Fruit fly (Drosophila melanogaster) whole organism, embryonic: ENCODE results near the gene IscU.
A peak's percentile ranks its signal among the peaks of the same experiment; 100 is the strongest.

Experiments used
- ATbp ChIP-seq: fragments of 200-800 bp; sonication (Bioruptor generic); optimal IDR thresholded peaks from 2 replicates; lab custom pipeline; 2017; ENCODE audit warnings: missing biosample characterization, mild to moderate bottlenecking, missing genetic modification characterization, missing genetic modification reagents
- Aef1 ChIP-seq: fragments of 200-800 bp; sonication (Bioruptor generic); IDR thresholded peaks from 3 replicates; pipeline ENCODE4 v1.3.6; 2022; ENCODE audit warnings: missing biosample characterization, missing genetic modification characterization
- BtbVII ChIP-seq: fragments of 200-800 bp; sonication (Bioruptor generic); optimal IDR thresholded peaks from 3 replicates; lab custom pipeline; 2017; ENCODE audit warnings: missing biosample characterization, mild to moderate bottlenecking, missing genetic modification characterization
- CG10366 ChIP-seq: fragments of 200-800 bp; sonication (Bioruptor generic); IDR thresholded peaks from 2 replicates; pipeline ENCODE4 v1.3.6; 2022; ENCODE audit warnings: missing biosample characterization, missing genetic modification characterization
- CG13296 ChIP-seq: fragments of 200-800 bp; sonication (Bioruptor generic); optimal IDR thresholded peaks from 3 replicates; lab custom pipeline; 2018; ENCODE audit warnings: missing biosample characterization, mild to moderate bottlenecking, missing genetic modification characterization
- CG13624 ChIP-seq: fragments of 200-800 bp; sonication (Bioruptor generic); optimal IDR thresholded peaks from 2 replicates; lab custom pipeline; 2016; ENCODE audit warnings: missing biosample characterization, missing genetic modification characterization
- CG13775 ChIP-seq: fragments of 200-800 bp; sonication (Bioruptor generic); optimal IDR thresholded peaks from 3 replicates; lab custom pipeline; 2017; ENCODE audit warnings: missing biosample characterization, mild to moderate bottlenecking, missing genetic modification characterization
- CG15479 ChIP-seq: fragments of 200-800 bp; sonication (Bioruptor generic); optimal IDR thresholded peaks from 3 replicates; lab custom pipeline; 2019; ENCODE audit warnings: missing biosample characterization, mild to moderate bottlenecking, missing genetic modification characterization, moderate library complexity
- CG17385 ChIP-seq: fragments of 200-800 bp; sonication (Bioruptor generic); optimal IDR thresholded peaks from 3 replicates; lab custom pipeline; 2018; ENCODE audit warnings: missing biosample characterization, mild to moderate bottlenecking, missing genetic modification characterization
- CG17802 ChIP-seq: fragments of 200-800 bp; sonication (Bioruptor generic); optimal IDR thresholded peaks from 2 replicates; lab custom pipeline; 2018; ENCODE audit warnings: missing biosample characterization, mild to moderate bottlenecking, missing genetic modification characterization, moderate library complexity
- CG18011 ChIP-seq: fragments of 200-800 bp; sonication (Bioruptor generic); optimal IDR thresholded peaks from 2 replicates; lab custom pipeline; 2017; ENCODE audit warnings: missing biosample characterization, missing genetic modification characterization, mild to moderate bottlenecking, moderate library complexity, missing genotype
- CG18262 ChIP-seq: fragments of 200-800 bp; optimal IDR thresholded peaks from 3 replicates; lab custom pipeline; 2019; ENCODE audit warnings: missing biosample characterization, mild to moderate bottlenecking, missing genetic modification characterization, moderate library complexity
- CG18764 ChIP-seq: fragments of 200-800 bp; sonication (Bioruptor generic); optimal IDR thresholded peaks from 3 replicates; lab custom pipeline; 2016; ENCODE audit warnings: missing biosample characterization, missing genetic modification characterization
- CG30020 ChIP-seq: fragments of 200-800 bp; optimal IDR thresholded peaks from 2 replicates; lab custom pipeline; 2019; ENCODE audit warnings: missing biosample characterization, mild to moderate bottlenecking, missing genetic modification characterization, moderate library complexity
- CG3407 ChIP-seq: fragments of 200-800 bp; sonication (Bioruptor generic); optimal IDR thresholded peaks from 2 replicates; lab custom pipeline; 2018; ENCODE audit warnings: missing biosample characterization, mild to moderate bottlenecking, missing genetic modification characterization
- CG4328 ChIP-seq: fragments of 200-800 bp; sonication (Bioruptor generic); optimal IDR thresholded peaks from 3 replicates; lab custom pipeline; 2017; ENCODE audit warnings: missing biosample characterization, missing genetic modification reagents, missing genetic modification characterization
- CG4360 ChIP-seq: fragments of 200-800 bp; sonication (Bioruptor generic); IDR thresholded peaks from 2 replicates; pipeline ENCODE4 v1.3.6; 2022; ENCODE audit warnings: missing biosample characterization, missing genetic modification characterization
- CG4424 ChIP-seq: fragments of 200-800 bp; sonication (Bioruptor generic); optimal IDR thresholded peaks from 3 replicates; lab custom pipeline; 2016; ENCODE audit warnings: missing biosample characterization, missing genetic modification characterization
- CG5953 ChIP-seq: fragments of 200-800 bp; sonication (Bioruptor generic); IDR thresholded peaks from 2 replicates; pipeline ENCODE4 v1.3.6; 2022; ENCODE audit warnings: missing biosample characterization, missing genetic modification characterization
- CG6689 ChIP-seq: fragments of 200-800 bp; sonication (Bioruptor generic); IDR thresholded peaks from 2 replicates; pipeline ENCODE4 v1.3.6; 2022; ENCODE audit warnings: missing biosample characterization, missing genetic modification characterization
- CG6813 ChIP-seq: fragments of 200-800 bp; sonication (Bioruptor generic); optimal IDR thresholded peaks from 2 replicates; lab custom pipeline; 2017; ENCODE audit warnings: missing biosample characterization, missing genetic modification characterization, mild to moderate bottlenecking, moderate library complexity, missing genetic modification reagents
- CG7372 ChIP-seq: fragments of 200-800 bp; sonication (Bioruptor generic); IDR thresholded peaks from 2 replicates; pipeline ENCODE4 v1.3.6; 2022; ENCODE audit warnings: missing biosample characterization, missing genetic modification characterization
- CG9215 ChIP-seq: fragments of 200-800 bp; sonication (Bioruptor generic); IDR thresholded peaks from 2 replicates; pipeline ENCODE4 v1.3.6; 2022; ENCODE audit warnings: missing biosample characterization, missing genetic modification characterization
- CHES-1-like ChIP-seq: fragments of 200-800 bp; sonication (Bioruptor generic); optimal IDR thresholded peaks from 2 replicates; lab custom pipeline; 2016; ENCODE audit warnings: missing biosample characterization, missing genetic modification characterization
- Ets65A ChIP-seq: fragments of 200-800 bp; sonication (Bioruptor generic); peaks from one replicate; lab custom pipeline; 2016; ENCODE audit warnings: missing biosample characterization, missing genetic modification characterization
- Fer2 ChIP-seq: fragments of 200-800 bp; sonication (Bioruptor generic); optimal IDR thresholded peaks from 2 replicates; lab custom pipeline; 2018; ENCODE audit warnings: missing biosample characterization, mild to moderate bottlenecking, missing genetic modification characterization, moderate library complexity
- H15 ChIP-seq: fragments of 200-800 bp; sonication (Bioruptor generic); IDR thresholded peaks from 3 replicates; pipeline ENCODE4 v1.3.6; 2022; ENCODE audit warnings: missing biosample characterization, missing genetic modification characterization
- Hr3 ChIP-seq: fragments of 200-800 bp; sonication (Bioruptor generic); optimal IDR thresholded peaks from 3 replicates; lab custom pipeline; 2016; ENCODE audit warnings: missing biosample characterization, missing genetic modification characterization
- Hr78 ChIP-seq, 2 experiments: fragments of 200-800 bp in 1 of 2; fragments of >200 bp in 1 of 2; sonication (Bioruptor generic) in 1 of 2; optimal IDR thresholded peaks; 2 replicates each; lab custom pipeline; 2017 to 2019; ENCODE audit warnings: missing biosample characterization in 2 of 2, missing genetic modification characterization in 2 of 2, mild to moderate bottlenecking in 1 of 2, moderate library complexity in 1 of 2
- Nf-YA ChIP-seq: fragments of 200-800 bp; sonication (Bioruptor generic); IDR thresholded peaks from 2 replicates; pipeline ENCODE4 v1.3.6; 2022; ENCODE audit warnings: missing biosample characterization, missing genetic modification characterization
- Nf-YB ChIP-seq: fragments of 200-800 bp; sonication (Bioruptor generic); optimal IDR thresholded peaks from 3 replicates; lab custom pipeline; 2019; ENCODE audit warnings: missing biosample characterization, mild to moderate bottlenecking, missing genetic modification characterization, moderate library complexity
- Six4 ChIP-seq: fragments of 200-800 bp; sonication (Bioruptor generic); optimal IDR thresholded peaks from 2 replicates; lab custom pipeline; 2016; ENCODE audit warnings: missing biosample characterization, missing genetic modification characterization
- Sox100B ChIP-seq: fragments of 200-800 bp; sonication (Bioruptor generic); optimal IDR thresholded peaks from 3 replicates; lab custom pipeline; 2018; ENCODE audit warnings: missing biosample characterization, mild to moderate bottlenecking, missing genetic modification characterization
- Tbp ChIP-seq: fragments of >200 bp; optimal IDR thresholded peaks from 2 replicates; lab custom pipeline; 2018; ENCODE audit warnings: missing biosample characterization, missing genetic modification characterization
- bowl ChIP-seq: fragments of 200-800 bp; sonication (Bioruptor generic); IDR thresholded peaks from 2 replicates; pipeline ENCODE4 v1.3.6; 2022; ENCODE audit warnings: missing biosample characterization, missing genetic modification characterization
- danr ChIP-seq: fragments of 200-800 bp; sonication (Bioruptor generic); IDR thresholded peaks from 2 replicates; pipeline ENCODE4 v1.3.6; 2022; ENCODE audit warnings: missing biosample characterization, missing genetic modification characterization
- ems ChIP-seq: fragments of 200-800 bp; sonication (Bioruptor generic); optimal IDR thresholded peaks from 3 replicates; lab custom pipeline; 2016; ENCODE audit warnings: missing biosample characterization, missing genetic modification characterization
- en ChIP-seq: fragments of 200-800 bp; sonication (Bioruptor generic); optimal IDR thresholded peaks from 2 replicates; lab custom pipeline; 2016; ENCODE audit warnings: missing biosample characterization, missing genetic modification characterization
- exex ChIP-seq: fragments of 200-800 bp; sonication (Bioruptor generic); optimal IDR thresholded peaks from 4 replicates; lab custom pipeline; 2018; ENCODE audit warnings: missing biosample characterization, mild to moderate bottlenecking, missing genetic modification characterization, moderate library complexity
- hkb ChIP-seq, 2 experiments: fragments of 200-800 bp in 1 of 2; fragments of >200 bp in 1 of 2; sonication (Bioruptor generic) in 1 of 2; IDR thresholded peaks in 1 of 2; optimal IDR thresholded peaks in 1 of 2; 2 replicates each; pipeline versions ENCODE4 v1.3.6 to Lab custom; 2017 to 2022; ENCODE audit warnings: missing biosample characterization in 1 of 2, missing genetic modification characterization in 1 of 2
- inv ChIP-seq: fragments of 200-800 bp; sonication (Bioruptor generic); IDR thresholded peaks from 2 replicates; pipeline ENCODE4 v1.3.6; 2022; ENCODE audit warnings: missing biosample characterization, missing genetic modification characterization; ENCODE audit not compliant: partially characterized antibody
- mam ChIP-seq: fragments of 200-800 bp; sonication (Bioruptor generic); optimal IDR thresholded peaks from 3 replicates; lab custom pipeline; 2016; ENCODE audit warnings: missing biosample characterization, missing genetic modification characterization
- peb ChIP-seq: fragments of 200-800 bp; sonication (Bioruptor generic); IDR thresholded peaks from 2 replicates; pipeline ENCODE4 v1.3.6; 2022; ENCODE audit warnings: missing biosample characterization, missing genetic modification characterization
- row ChIP-seq: fragments of 200-800 bp; sonication (Bioruptor generic); IDR thresholded peaks from 3 replicates; pipeline ENCODE4 v1.3.6; 2022; ENCODE audit warnings: missing biosample characterization, missing genetic modification characterization
- run ChIP-seq: fragments of 200-800 bp; sonication (Bioruptor generic); optimal IDR thresholded peaks from 3 replicates; lab custom pipeline; 2018; ENCODE audit warnings: missing biosample characterization, mild to moderate bottlenecking, missing genetic modification characterization
- seq ChIP-seq: fragments of 200-800 bp; sonication (Bioruptor generic); IDR thresholded peaks from 2 replicates; pipeline ENCODE4 v1.3.6; 2022; ENCODE audit warnings: missing biosample characterization, missing genetic modification characterization
- slbo ChIP-seq: fragments of 200-800 bp; sonication (Bioruptor generic); IDR thresholded peaks from 2 replicates; pipeline ENCODE4 v1.3.6; 2022; ENCODE audit warnings: missing biosample characterization, missing genetic modification characterization
- twi ChIP-seq: fragments of 200-800 bp; optimal IDR thresholded peaks from 2 replicates; lab custom pipeline; 2019; ENCODE audit warnings: missing biosample characterization, mild to moderate bottlenecking, missing genetic modification characterization, moderate library complexity
- unc-4 ChIP-seq: fragments of 200-800 bp; sonication (Bioruptor generic); IDR thresholded peaks from 2 replicates; pipeline ENCODE4 v1.3.6; 2022; ENCODE audit warnings: missing biosample characterization, missing genetic modification characterization; ENCODE audit not compliant: partially characterized antibody
- vnd ChIP-seq: fragments of 200-800 bp; sonication (Bioruptor generic); IDR thresholded peaks from 3 replicates; pipeline ENCODE4 v1.3.6; 2022; ENCODE audit warnings: missing biosample characterization, missing genetic modification characterization; ENCODE audit not compliant: partially characterized antibody

The IscU gene

DNA sequence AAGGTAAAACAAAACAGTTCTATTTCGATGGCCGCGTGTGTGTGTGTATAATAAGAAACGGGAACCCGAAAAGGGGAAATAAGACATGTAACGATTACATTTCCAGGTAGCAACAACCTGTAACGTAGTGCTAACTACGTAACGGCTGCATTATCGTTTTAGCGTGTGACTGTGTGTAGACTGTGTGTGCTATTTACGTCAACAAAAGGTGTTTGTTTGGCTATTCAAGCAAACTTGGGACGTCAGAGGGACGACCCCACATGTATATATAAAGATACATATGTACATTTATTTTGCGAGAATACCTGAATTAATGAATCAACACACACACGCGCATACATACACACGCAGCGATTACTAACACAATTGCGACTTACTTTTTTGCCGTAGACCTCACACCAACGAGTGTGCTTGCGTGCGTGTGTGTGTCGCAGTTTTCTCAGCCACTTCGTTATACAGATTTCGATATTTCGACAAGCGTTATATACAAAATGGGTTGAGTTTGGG, 4.4 kb downstream of the IscU start (continued):
- TF ChIP-seq CG18011 (GFP tag; lab: Kevin White, UChicago) (peak; percentile 3), BtbVII (no peak), en (no peak), CG30020 (tag; lab: Kevin White, UChicago) (no peak), Six4 (GFP tag; lab: Kevin White, UChicago) (no peak), CG17802 (no peak), Hr3 (GFP tag; lab: Kevin White, UChicago) (no peak), CG6689 (GFP tag; lab: Robert Waterston, UW) (no peak), bowl (GFP tag; lab: Robert Waterston, UW) (no peak), inv (GFP tag; lab: Robert Waterston, UW) (no peak), CG18764 (GFP tag; lab: Kevin White, UChicago) (no peak), Hr78 (GFP tag; optimal IDR thresholded peaks at IDR 0.05; lab: Kevin White, UChicago) (no peak), Ets65A (no peak), Fer2 (tag; lab: Kevin White, UChicago) (no peak), mam (GFP tag; lab: Kevin White, UChicago) (peak; percentile 3), row (GFP tag; lab: Robert Waterston, UW) (peak; percentile 23; the same call in 1 of the 3 replicates), vnd (GFP tag; lab: Robert Waterston, UW) (no peak), ATbp (GFP tag; lab: Kevin White, UChicago) (peak; percentile 14), seq (GFP tag; lab: Robert Waterston, UW) (peak; percentile 39; the same call in 1 of the 2 replicates), CG7372 (no peak), CG18262 (no peak), twi (tag; lab: Kevin White, UChicago) (no peak), CG13775 (GFP tag; lab: Kevin White, UChicago) (no peak), slbo (no peak; the same call in 1 of the 2 replicates), CG15479 (GFP tag; lab: Kevin White, UChicago) (peak; percentile 83), peb (no peak), CG13624 (GFP tag; lab: Kevin White, UChicago) (peak; percentile 48), CG6813 (GFP tag; lab: Kevin White, UChicago) (peak; percentile 7), danr (GFP tag; lab: Robert Waterston, UW) (peak; percentile 34; the same call in 1 of the 2 replicates), exex (no peak), hkb (optimal IDR thresholded peaks at IDR 0.05; lab: Kevin White, UChicago) (no peak), hkb (GFP tag; IDR thresholded peaks at IDR 0.05; lab: Robert Waterston, UW) (peak; percentile 41; the same call in 1 of the 2 replicates), run (tag; lab: Kevin White, UChicago) (no peak), Sox100B (GFP tag; lab: Kevin White, UChicago) (no peak), CG5953 (GFP tag; lab: Robert Waterston, UW) (no peak), ems (GFP tag; lab: Kevin White, UChicago) (no peak), CG17385 (no peak), CG13296 (GFP tag; lab: Kevin White, UChicago) (peak; percentile 35), CG4424 (GFP tag; lab: Kevin White, UChicago) (no peak), CHES-1-like (GFP tag; lab: Kevin White, UChicago) (peak; percentile 32), CG9215 (GFP tag; lab: Robert Waterston, UW) (no peak), unc-4 (GFP tag; lab: Robert Waterston, UW) (no peak), Nf-YA (GFP tag; lab: Robert Waterston, UW) (no peak), Nf-YB (GFP tag; lab: Kevin White, UChicago) (no peak), CG4328 (GFP tag; lab: Kevin White, UChicago) (peak; percentile 18), CG10366 (GFP tag; lab: Robert Waterston, UW) (no peak), H15 (GFP tag; lab: Robert Waterston, UW) (no peak), CG3407 (GFP tag; lab: Kevin White, UChicago) (no peak), Tbp (GFP tag; lab: Kevin White, UChicago) (no peak), CG4360 (GFP tag; lab: Robert Waterston, UW) (no peak), Aef1 (GFP tag; lab: Robert Waterston, UW) (no peak)
